Worm (Caenorhabditis elegans): Measurements from ENCODE around the gene srsx-29.

DNA sequence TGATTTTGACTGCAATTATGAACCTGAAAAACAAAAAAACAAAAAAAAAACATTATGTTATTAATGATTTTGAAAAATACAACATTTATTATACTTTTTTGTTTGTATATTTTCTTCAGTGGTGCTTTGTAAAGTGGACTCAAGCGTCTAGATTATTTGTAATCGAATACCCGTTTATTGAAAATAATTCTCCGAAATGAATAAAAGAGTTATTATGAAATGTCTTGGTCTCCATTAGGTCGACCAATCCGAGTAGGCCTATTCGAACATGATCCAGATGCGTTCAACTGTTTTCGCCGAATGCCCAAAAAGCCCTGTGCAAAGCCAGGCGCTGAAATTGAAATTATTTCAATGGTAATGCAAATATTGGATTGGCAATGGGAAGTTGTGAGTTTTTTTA lies 37.3 kb upstream of the srsx-29 start, which contains the start of gene C08B6.5:
- TF ChIP-seq lsl-1 (GFP tag; optimal IDR thresholded peaks at IDR 0.05) (no peak), F49E8.2 (tag; optimal IDR thresholded peaks at IDR 0.05; ENCODE audit: insufficient read depth) (no peak), F33H1.4 (GFP tag; IDR thresholded peaks at IDR 0.05) (no peak)
